Worm (Caenorhabditis elegans) whole organism, L4 larva: ENCODE results near the gene R07D5.2.

Experiments used
- F26F4.8 ChIP-seq: fragments of 200-800 bp; sonication (Bioruptor generic); conservative IDR thresholded peaks from 2 replicates; pipeline ENCODE4 v1.3.6; 2022; ENCODE audit warnings: missing genetic modification characterization, missing compliant biosample characterization
- F44E2.7 ChIP-seq: fragments of 200-800 bp; sonication (Bioruptor generic); IDR thresholded peaks from 2 replicates; pipeline ENCODE4 v2.1.2; 2022; ENCODE audit warnings: missing genetic modification characterization, missing compliant biosample characterization
- R02D3.7 ChIP-seq: fragments of 150-350 bp; sonication (generic microtip); optimal IDR thresholded peaks from 3 replicates; lab custom pipeline; 2014; ENCODE audit warnings: missing biosample characterization, missing genetic modification characterization
- T20F7.1 ChIP-seq: fragments of 200-800 bp; sonication (Bioruptor generic); optimal IDR thresholded peaks from 2 replicates; lab custom pipeline; 2018; ENCODE audit warnings: mild to moderate bottlenecking, missing genetic modification characterization, missing compliant biosample characterization
- Y5F2A.4 ChIP-seq: fragments of 200-800 bp; sonication (Bioruptor generic); optimal IDR thresholded peaks from 2 replicates; lab custom pipeline; 2018; ENCODE audit warnings: mild to moderate bottlenecking, missing genetic modification characterization, missing compliant biosample characterization
- Y75B8A.6 ChIP-seq: fragments of 200-800 bp; sonication (Bioruptor generic); IDR thresholded peaks from 2 replicates; pipeline ENCODE4 v1.3.6; 2022; ENCODE audit warnings: missing genetic modification reagents, missing genetic modification characterization, missing compliant biosample characterization
- ZK337.2 ChIP-seq: fragments of 200-800 bp; sonication (Bioruptor generic); IDR thresholded peaks from 2 replicates; pipeline ENCODE4 v1.3.6; 2022; ENCODE audit warnings: missing genetic modification reagents, missing genetic modification characterization, missing compliant biosample characterization
- aha-1 ChIP-seq: fragments of 150-350 bp; peaks from one replicate; lab custom pipeline; 2014; ENCODE audit warnings: missing biosample characterization, missing genetic modification characterization
- aly-2 ChIP-seq: sonication (generic microtip); optimal IDR thresholded peaks from 2 replicates; lab custom pipeline; 2018; ENCODE audit warnings: missing biosample characterization, missing genetic modification characterization
- ama-1 ChIP-seq: fragments of 150-350 bp; optimal IDR thresholded peaks from 2 replicates; lab custom pipeline; 2014; ENCODE audit warnings: inconsistent platforms, mixed read lengths
- ceh-20 ChIP-seq: fragments of 200-800 bp; sonication (Bioruptor generic); IDR thresholded peaks from 2 replicates; pipeline ENCODE4 v1.3.6; 2022; ENCODE audit warnings: missing genetic modification reagents, missing genetic modification characterization, missing compliant biosample characterization
- ceh-28 ChIP-seq: fragments of 150-350 bp; optimal IDR thresholded peaks from 2 replicates; lab custom pipeline; 2014; ENCODE audit warnings: missing biosample characterization, missing genetic modification reagents, missing genetic modification characterization
- ceh-32 ChIP-seq: sonication (generic microtip); optimal IDR thresholded peaks from 2 replicates; lab custom pipeline; 2016; ENCODE audit warnings: mild to moderate bottlenecking, missing genetic modification characterization, missing compliant biosample characterization; ENCODE audit not compliant: poor library complexity
- ces-1 ChIP-seq: fragments of 150-350 bp; sonication (generic microtip); optimal IDR thresholded peaks from 4 replicates; lab custom pipeline; 2014; ENCODE audit warnings: missing biosample characterization, missing genetic modification reagents, missing genetic modification characterization
- daf-16 ChIP-seq, 3 experiments: sonication (generic microtip); optimal IDR thresholded peaks; 2 replicates each; lab custom pipeline; 2016 to 2017; ENCODE audit warnings: missing genetic modification characterization in 3 of 3, missing genetic modification reagents in 3 of 3, mild to moderate bottlenecking in 2 of 3, missing compliant biosample characterization in 2 of 3, missing biosample characterization in 1 of 3, moderate library complexity in 1 of 3
- daf-19 ChIP-seq: fragments of 200-800 bp; sonication (Bioruptor generic); conservative IDR thresholded peaks from 2 replicates; pipeline ENCODE4 v1.3.6; 2022; ENCODE audit warnings: missing genetic modification characterization, missing compliant biosample characterization
- dmd-6 ChIP-seq: fragments of 200-800 bp; sonication (Bioruptor generic); IDR thresholded peaks from 2 replicates; pipeline ENCODE4 v1.3.6; 2022; ENCODE audit warnings: missing genetic modification reagents, missing genetic modification characterization, missing compliant biosample characterization
- dmd-9 ChIP-seq: fragments of 200-800 bp; sonication (Bioruptor generic); IDR thresholded peaks from 2 replicates; pipeline ENCODE4 v1.3.6; 2022; ENCODE audit warnings: missing genetic modification reagents, missing genetic modification characterization, missing compliant biosample characterization
- dpl-1 ChIP-seq: fragments of 150-350 bp; optimal IDR thresholded peaks from 2 replicates; lab custom pipeline; 2014; ENCODE audit warnings: missing biosample characterization, missing genetic modification reagents, missing genetic modification characterization
- dve-1 ChIP-seq: sonication (generic microtip); optimal IDR thresholded peaks from 2 replicates; lab custom pipeline; 2017; ENCODE audit warnings: antibody characterized with exemption, mild to moderate bottlenecking, missing genetic modification characterization, missing compliant biosample characterization; ENCODE audit not compliant: insufficient read depth
- egl-27 ChIP-seq: sonication (generic microtip); optimal IDR thresholded peaks from 3 replicates; lab custom pipeline; 2017; ENCODE audit warnings: missing biosample characterization, missing genetic modification reagents, missing genetic modification characterization
- fos-1 ChIP-seq: fragments of 150-350 bp; optimal IDR thresholded peaks from 2 replicates; lab custom pipeline; 2014; ENCODE audit warnings: missing biosample characterization, missing genetic modification characterization
- hlh-11 ChIP-seq: fragments of 200-800 bp; sonication (Bioruptor generic); optimal IDR thresholded peaks from 2 replicates; lab custom pipeline; 2018; ENCODE audit warnings: mild to moderate bottlenecking, missing genetic modification characterization, missing compliant biosample characterization
- lin-1 ChIP-seq: fragments of 200-800 bp; sonication (Bioruptor generic); IDR thresholded peaks from 2 replicates; pipeline ENCODE4 v1.3.6; 2022; ENCODE audit warnings: missing genetic modification reagents, missing genetic modification characterization, missing compliant biosample characterization
- lin-38 ChIP-seq: fragments of 200-800 bp; sonication (Bioruptor generic); IDR thresholded peaks from 2 replicates; pipeline ENCODE4 v1.3.6; 2022; ENCODE audit warnings: missing genetic modification reagents, missing genetic modification characterization, missing compliant biosample characterization
- madf-5 ChIP-seq, 2 experiments: fragments of 200-800 bp; sonication (Bioruptor generic); IDR thresholded peaks; 2 replicates each; pipeline ENCODE4 v1.3.6; 2022; ENCODE audit warnings: missing compliant biosample characterization in 2 of 2, missing genetic modification characterization in 2 of 2
- mep-1 ChIP-seq: fragments of 150-350 bp; sonication (generic microtip); optimal IDR thresholded peaks from 3 replicates; lab custom pipeline; 2014; ENCODE audit warnings: missing biosample characterization, missing genetic modification characterization
- nhr-10 ChIP-seq: fragments of 150-350 bp; optimal IDR thresholded peaks from 2 replicates; lab custom pipeline; 2014; ENCODE audit warnings: missing biosample characterization, missing genetic modification characterization
- nhr-111 ChIP-seq: fragments of 200-800 bp; sonication (Bioruptor generic); optimal IDR thresholded peaks from 2 replicates; lab custom pipeline; 2018; ENCODE audit warnings: mild to moderate bottlenecking, missing genetic modification characterization, missing compliant biosample characterization
- nhr-28 ChIP-seq: fragments of 150-350 bp; optimal IDR thresholded peaks from 2 replicates; lab custom pipeline; 2014; ENCODE audit warnings: missing biosample characterization, missing genetic modification characterization
- nhr-41 ChIP-seq: fragments of 200-800 bp; sonication (Bioruptor generic); IDR thresholded peaks from 2 replicates; pipeline ENCODE4 v1.3.6; 2022; ENCODE audit warnings: missing genetic modification reagents, missing genetic modification characterization, missing compliant biosample characterization
- nhr-6 ChIP-seq: fragments of 150-350 bp; optimal IDR thresholded peaks from 2 replicates; lab custom pipeline; 2014; ENCODE audit warnings: missing biosample characterization, missing genetic modification characterization
- nhr-77 ChIP-seq: fragments of 150-350 bp; optimal IDR thresholded peaks from 2 replicates; lab custom pipeline; 2014; ENCODE audit warnings: missing biosample characterization, missing genetic modification characterization
- pha-4 ChIP-seq, 2 experiments: fragments of 150-350 bp in 1 of 2; fragments of 200-800 bp in 1 of 2; sonication (Bioruptor generic) in 1 of 2; IDR thresholded peaks in 1 of 2; optimal IDR thresholded peaks in 1 of 2; 2 replicates each; pipeline versions ENCODE4 v1.3.6 to Lab custom; 2014 to 2022; ENCODE audit warnings: missing genetic modification characterization in 2 of 2, missing genetic modification reagents in 2 of 2, missing biosample characterization in 1 of 2, missing compliant biosample characterization in 1 of 2
- php-3 ChIP-seq: fragments of 200-800 bp; sonication (Bioruptor generic); IDR thresholded peaks from 2 replicates; pipeline ENCODE4 v1.3.6; 2022; ENCODE audit warnings: missing genetic modification reagents, missing genetic modification characterization, missing compliant biosample characterization
- pqm-1 ChIP-seq: sonication (generic microtip); optimal IDR thresholded peaks from 2 replicates; lab custom pipeline; 2017; ENCODE audit warnings: missing biosample characterization, missing genetic modification characterization
- saeg-2 ChIP-seq: fragments of 200-800 bp; sonication (Bioruptor generic); IDR thresholded peaks from 2 replicates; pipeline ENCODE4 v1.3.6; 2022; ENCODE audit warnings: missing genetic modification reagents, missing genetic modification characterization, missing compliant biosample characterization
- sdz-12 ChIP-seq: fragments of 200-800 bp; sonication (Bioruptor generic); optimal IDR thresholded peaks from 2 replicates; lab custom pipeline; 2018; ENCODE audit warnings: mild to moderate bottlenecking, missing genetic modification characterization, missing compliant biosample characterization
- set-16 ChIP-seq: fragments of 200-800 bp; sonication (Bioruptor generic); IDR thresholded peaks from 2 replicates; pipeline ENCODE4 v1.3.6; 2022; ENCODE audit warnings: missing genetic modification reagents, missing genetic modification characterization, missing compliant biosample characterization
- snpc-1.2 ChIP-seq: fragments of 200-800 bp; sonication (Bioruptor generic); IDR thresholded peaks from 2 replicates; pipeline ENCODE4 v1.3.6; 2022; ENCODE audit warnings: missing genetic modification reagents, missing genetic modification characterization, missing compliant biosample characterization
- tra-1 ChIP-seq: fragments of 200-800 bp; sonication (Bioruptor generic); IDR thresholded peaks from 2 replicates; pipeline ENCODE4 v1.3.6; 2022; ENCODE audit warnings: missing genetic modification reagents, missing genetic modification characterization, missing compliant biosample characterization
- unc-130 ChIP-seq: sonication (generic microtip); optimal IDR thresholded peaks from 2 replicates; lab custom pipeline; 2016; ENCODE audit warnings: missing genetic modification reagents, missing genetic modification characterization, missing compliant biosample characterization
- unc-62 ChIP-seq, 3 experiments: fragments of 150-350 bp in 1 of 3; sonication (generic microtip); optimal IDR thresholded peaks in 2 of 3; peaks in 1 of 3; 1 replicate in 1 of 3; 2 replicates in 2 of 3; lab custom pipeline; 2014 to 2017; ENCODE audit warnings: missing biosample characterization in 3 of 3, missing genetic modification characterization in 3 of 3, missing genetic modification reagents in 3 of 3, missing genotype in 1 of 3
- zag-1 ChIP-seq: fragments of 150-350 bp; optimal IDR thresholded peaks from 2 replicates; lab custom pipeline; 2014; ENCODE audit warnings: missing biosample characterization, missing genetic modification characterization
- zip-11 ChIP-seq: fragments of 200-800 bp; sonication (Bioruptor generic); IDR thresholded peaks from 2 replicates; pipeline ENCODE4 v1.3.6; 2022; ENCODE audit warnings: missing genetic modification characterization, missing compliant biosample characterization
- ztf-7 ChIP-seq: fragments of 150-350 bp; optimal IDR thresholded peaks from 2 replicates; lab custom pipeline; 2014; ENCODE audit warnings: missing biosample characterization, missing genetic modification characterization

The R07D5.2 gene

DNA sequence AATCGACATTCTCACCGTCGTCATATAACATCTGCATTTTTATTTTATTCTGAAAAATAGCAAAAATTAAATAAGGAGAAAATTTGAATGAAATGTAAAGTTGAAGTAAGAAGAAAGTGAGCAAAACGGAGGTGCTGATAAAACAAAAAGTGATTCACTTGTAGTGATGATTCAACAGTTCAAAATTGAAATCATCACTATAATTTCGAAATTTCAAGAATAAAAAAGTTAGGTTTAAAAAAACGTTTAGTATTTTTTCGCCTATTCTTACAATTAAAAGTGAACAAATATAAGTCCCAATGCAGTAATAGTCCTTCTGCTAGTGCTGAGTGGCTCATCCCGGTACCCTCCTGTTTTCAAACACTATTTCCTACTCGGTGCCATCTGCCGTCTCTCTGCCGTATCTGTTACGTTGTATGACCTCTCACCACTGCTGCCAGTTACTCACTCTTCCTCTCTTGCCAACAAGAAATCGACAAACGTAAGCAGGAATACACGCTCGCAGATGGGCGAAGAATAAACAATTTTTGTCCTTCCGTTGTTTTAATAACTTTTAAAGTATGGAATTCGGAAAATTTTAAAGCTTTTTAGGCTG, 15.9 kb downstream of the R07D5.2 start, which contains the start of gene dhhc-1 (continued):
- TF ChIP-seq unc-130 (GFP tag; lab: Kevin White, UChicago) (no peak), sdz-12 (no peak), nhr-28 (tag; lab: Kevin White, UChicago) (peak; percentile 34)

DNA sequence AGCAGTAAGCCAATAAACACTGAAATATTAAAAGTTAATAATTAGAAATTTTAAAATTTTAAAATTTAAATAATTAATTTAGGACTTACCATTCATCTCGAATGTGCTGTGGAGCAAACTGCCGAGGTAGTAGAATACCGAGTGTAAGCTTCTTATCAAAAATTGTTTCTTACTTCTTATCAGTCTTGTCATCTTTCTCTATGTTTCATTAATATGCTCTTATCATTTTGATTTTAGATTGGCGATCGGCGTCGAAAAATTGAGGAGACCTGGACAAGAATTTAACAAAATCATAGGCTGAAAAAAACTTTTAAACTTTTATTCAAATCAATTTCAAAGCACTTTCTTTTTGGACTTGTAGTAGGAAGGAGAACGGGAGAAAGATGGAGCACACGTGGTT, 18.7 kb downstream of the R07D5.2 start, which contains the start of gene F09B12.3:
Gene F09B12.3, minus strand, starts transcription at position 192 of the 400 bp plus-strand sequence.
- TF ChIP-seq ceh-20 (no peak), daf-16 (GFP tag; optimal IDR thresholded peaks at IDR 0.05; lab: Kevin White, UChicago) (no peak), daf-16 (tag; optimal IDR thresholded peaks at IDR 0.05; lab: Kevin White, UChicago) (peak; percentile 52), ces-1 (GFP tag; lab: Kevin White, UChicago) (no peak), nhr-77 (tag; lab: Kevin White, UChicago) (peak; percentile 10), Y75B8A.6 (GFP tag; lab: Robert Waterston, UW) (no peak), dmd-9 (GFP tag; lab: Robert Waterston, UW) (no peak), pha-4 (GFP tag; IDR thresholded peaks at IDR 0.05; lab: Robert Waterston, UW) (no peak), pha-4 (tag; optimal IDR thresholded peaks at IDR 0.05; lab: Kevin White, UChicago) (no peak), nhr-10 (tag; lab: Kevin White, UChicago) (no peak), hlh-11 (peak; percentile 27), madf-5 (GFP tag; IDR thresholded peaks at IDR 0.05; lab: Robert Waterston, UW) (no peak), zip-11 (GFP tag; lab: Robert Waterston, UW) (no peak), lin-38 (GFP tag; lab: Robert Waterston, UW) (no peak), pqm-1 (tag; lab: Kevin White, UChicago) (peak; percentile 94), egl-27 (tag; lab: Kevin White, UChicago) (no peak), nhr-111 (GFP tag; lab: Kevin White, UChicago) (no peak), Y5F2A.4 (GFP tag; lab: Kevin White, UChicago) (no peak), ZK337.2 (GFP tag; lab: Robert Waterston, UW) (no peak), dmd-6 (GFP tag; lab: Robert Waterston, UW) (peak; percentile 51), zag-1 (no peak), tra-1 (GFP tag; lab: Robert Waterston, UW) (no peak), snpc-1.2 (GFP tag; lab: Robert Waterston, UW) (no peak), nhr-28 (tag; lab: Kevin White, UChicago) (peak; percentile 45), F26F4.8 (GFP tag; lab: Robert Waterston, UW) (no peak), lin-1 (GFP tag; lab: Robert Waterston, UW) (no peak), R02D3.7 (tag; lab: Kevin White, UChicago) (no peak), ceh-32 (tag; lab: Kevin White, UChicago) (no peak), ama-1 (lab: Kevin White, UChicago) (no peak), mep-1 (tag; lab: Kevin White, UChicago) (no peak), dve-1 (tag; lab: Kevin White, UChicago) (peak; percentile 35), ztf-7 (tag; lab: Kevin White, UChicago) (no peak)

DNA sequence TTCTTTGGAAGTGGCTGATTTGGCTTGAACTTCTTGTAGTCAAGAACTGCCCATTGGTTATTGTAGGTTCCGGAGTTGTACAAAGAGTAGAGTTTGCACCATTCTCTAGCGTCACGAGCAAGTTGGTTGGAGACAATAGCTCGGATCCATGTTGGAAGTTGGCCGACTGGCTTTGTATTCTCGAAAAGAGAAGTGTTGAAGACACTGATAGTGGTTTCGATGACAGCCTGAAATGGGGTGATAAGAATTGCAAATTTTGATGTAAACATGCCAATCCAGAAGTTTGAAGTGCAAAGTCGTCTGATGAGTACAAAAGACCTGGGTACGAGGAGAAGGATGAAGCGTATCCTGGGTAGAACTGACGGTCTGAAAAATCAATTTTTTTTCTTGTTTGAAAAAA, 20.1 kb downstream of the R07D5.2 start:
- TF ChIP-seq dve-1 (tag; lab: Kevin White, UChicago) (peak; percentile 20), nhr-6 (no peak), aha-1 (peak; percentile 58), pqm-1 (tag; lab: Kevin White, UChicago) (peak; percentile 27), daf-19 (GFP tag; lab: Robert Waterston, UW) (no peak), dmd-6 (GFP tag; lab: Robert Waterston, UW) (peak; percentile 64), nhr-41 (GFP tag; lab: Robert Waterston, UW) (no peak), ceh-28 (tag; lab: Kevin White, UChicago) (no peak), T20F7.1 (no peak), aly-2 (tag; lab: Kevin White, UChicago) (no peak), ceh-32 (tag; lab: Kevin White, UChicago) (no peak), saeg-2 (no peak), F44E2.7 (GFP tag; lab: Robert Waterston, UW) (no peak), Y75B8A.6 (GFP tag; lab: Robert Waterston, UW) (no peak), unc-62 (GFP tag; optimal IDR thresholded peaks at IDR 0.05 in 1 of 2; lab: Kevin White, UChicago) (no peak), unc-62 (tag; optimal IDR thresholded peaks at IDR 0.05; lab: Kevin White, UChicago) (no peak), hlh-11 (peak; percentile 20), fos-1 (tag; lab: Kevin White, UChicago) (no peak), php-3 (no peak), dpl-1 (GFP tag; lab: Kevin White, UChicago) (no peak), set-16 (GFP tag; lab: Robert Waterston, UW) (no peak), daf-16 (GFP tag; optimal IDR thresholded peaks at IDR 0.05; lab: Kevin White, UChicago) (no peak), daf-16 (tag; optimal IDR thresholded peaks at IDR 0.05; lab: Kevin White, UChicago) (peak; percentile 63)
